Worm (Caenorhabditis elegans) whole organism, L2 larva: ENCODE results near the gene K02F3.12.

Source experiments
- C34F6.9 ChIP-seq: fragments of 150-350 bp; optimal IDR thresholded peaks from 2 replicates; lab custom pipeline; 2014; ENCODE audit warnings: missing biosample characterization, missing genetic modification characterization
- F13H6.1 ChIP-seq: sonication (generic microtip); optimal IDR thresholded peaks from 2 replicates; lab custom pipeline; 2016; ENCODE audit warnings: missing genetic modification characterization, missing compliant biosample characterization
- Y55F3AM.14 ChIP-seq: fragments of 200-800 bp; sonication (Bioruptor generic); optimal IDR thresholded peaks from 2 replicates; lab custom pipeline; 2018; ENCODE audit warnings: mild to moderate bottlenecking, missing genetic modification characterization, missing compliant biosample characterization
- ZK546.5 ChIP-seq: sonication (generic microtip); optimal IDR thresholded peaks from 2 replicates; lab custom pipeline; 2017; ENCODE audit warnings: missing biosample characterization, missing genetic modification characterization
- ama-1 ChIP-seq: fragments of 150-350 bp; optimal IDR thresholded peaks from 2 replicates; lab custom pipeline; 2018; ENCODE audit warnings: inconsistent platforms
- blmp-1 ChIP-seq: sonication (generic microtip); optimal IDR thresholded peaks from 2 replicates; lab custom pipeline; 2017; ENCODE audit warnings: missing genetic modification characterization, mild to moderate bottlenecking, missing compliant biosample characterization, antibody characterized with exemption, moderate library complexity; ENCODE audit not compliant: insufficient read depth
- crh-2 ChIP-seq: sonication (generic microtip); optimal IDR thresholded peaks from 2 replicates; lab custom pipeline; 2017; ENCODE audit warnings: missing biosample characterization, missing genetic modification characterization
- dmd-4 ChIP-seq: sonication (generic microtip); optimal IDR thresholded peaks from 2 replicates; lab custom pipeline; 2017; ENCODE audit warnings: missing biosample characterization, missing genetic modification characterization
- egl-27 ChIP-seq: sonication (generic microtip); optimal IDR thresholded peaks from 3 replicates; lab custom pipeline; 2017; ENCODE audit warnings: missing biosample characterization, missing genetic modification reagents, missing genetic modification characterization
- elt-1 ChIP-seq: fragments of 150-350 bp; optimal IDR thresholded peaks from 2 replicates; lab custom pipeline; 2014; ENCODE audit warnings: missing biosample characterization, missing genetic modification characterization
- elt-3 ChIP-seq: sonication (generic microtip); optimal IDR thresholded peaks from 2 replicates; lab custom pipeline; 2017; ENCODE audit warnings: missing biosample characterization, missing genetic modification characterization
- fos-1 ChIP-seq: fragments of 150-350 bp; optimal IDR thresholded peaks from 2 replicates; lab custom pipeline; 2014; ENCODE audit warnings: missing biosample characterization, missing genetic modification characterization
- gmeb-1 ChIP-seq: fragments of 150-350 bp; optimal IDR thresholded peaks from 2 replicates; lab custom pipeline; 2014; ENCODE audit warnings: missing biosample characterization, missing genetic modification characterization
- lin-11 ChIP-seq: fragments of 150-350 bp; sonication (generic microtip); optimal IDR thresholded peaks from 2 replicates; lab custom pipeline; 2014; ENCODE audit warnings: missing biosample characterization, missing genetic modification characterization, inconsistent platforms, mixed read lengths
- lin-13 ChIP-seq: fragments of 150-350 bp; optimal IDR thresholded peaks from 2 replicates; lab custom pipeline; 2014; ENCODE audit warnings: missing biosample characterization, missing genetic modification reagents, missing genetic modification characterization
- lin-39 ChIP-seq: fragments of 150-350 bp; optimal IDR thresholded peaks from 2 replicates; lab custom pipeline; 2014; ENCODE audit warnings: missing biosample characterization, missing genetic modification reagents, missing genetic modification characterization
- lsy-2 ChIP-seq, 2 experiments: fragments of 150-350 bp in 1 of 2; sonication (generic microtip) in 1 of 2; optimal IDR thresholded peaks; 2 replicates each; lab custom pipeline; 2014 to 2017; ENCODE audit warnings: missing biosample characterization in 2 of 2, missing genetic modification characterization in 2 of 2
- mab-5 ChIP-seq: fragments of 150-350 bp; optimal IDR thresholded peaks from 2 replicates; lab custom pipeline; 2014; ENCODE audit warnings: missing biosample characterization, missing genetic modification characterization
- mbf-1 ChIP-seq: sonication (generic microtip); optimal IDR thresholded peaks from 2 replicates; lab custom pipeline; 2017; ENCODE audit warnings: missing biosample characterization, missing genetic modification characterization
- mdl-1 ChIP-seq, 2 experiments: fragments of 150-350 bp in 1 of 2; sonication (generic microtip) in 1 of 2; optimal IDR thresholded peaks; 2 replicates each; lab custom pipeline; 2017; ENCODE audit warnings: missing biosample characterization in 2 of 2, missing genetic modification characterization in 2 of 2
- nhr-10 ChIP-seq: sonication (generic microtip); optimal IDR thresholded peaks from 2 replicates; lab custom pipeline; 2017; ENCODE audit warnings: missing biosample characterization, missing genetic modification characterization
- nhr-11 ChIP-seq: fragments of 150-350 bp; optimal IDR thresholded peaks from 2 replicates; lab custom pipeline; 2014; ENCODE audit warnings: missing biosample characterization, missing genetic modification characterization
- nhr-12 ChIP-seq: fragments of 150-350 bp; optimal IDR thresholded peaks from 2 replicates; lab custom pipeline; 2014; ENCODE audit warnings: missing biosample characterization, missing genetic modification characterization
- nhr-129 ChIP-seq: fragments of 150-350 bp; optimal IDR thresholded peaks from 2 replicates; lab custom pipeline; 2014; ENCODE audit warnings: missing biosample characterization, missing genetic modification characterization
- nhr-21 ChIP-seq: fragments of 150-350 bp; optimal IDR thresholded peaks from 2 replicates; lab custom pipeline; 2014; ENCODE audit warnings: missing biosample characterization, missing genetic modification characterization
- nhr-25 ChIP-seq: fragments of 150-350 bp; sonication (generic microtip); optimal IDR thresholded peaks from 3 replicates; lab custom pipeline; 2014; ENCODE audit warnings: missing biosample characterization, missing genetic modification characterization
- nhr-6 ChIP-seq: fragments of 150-350 bp; optimal IDR thresholded peaks from 2 replicates; lab custom pipeline; 2014; ENCODE audit warnings: missing biosample characterization, missing genetic modification characterization
- nhr-77 ChIP-seq: fragments of 150-350 bp; optimal IDR thresholded peaks from 2 replicates; lab custom pipeline; 2014; ENCODE audit warnings: missing biosample characterization, missing genetic modification characterization
- peb-1 ChIP-seq: fragments of 150-350 bp; optimal IDR thresholded peaks from 2 replicates; lab custom pipeline; 2014; ENCODE audit warnings: missing biosample characterization, missing genetic modification characterization
- sem-4 ChIP-seq: fragments of 150-350 bp; optimal IDR thresholded peaks from 2 replicates; lab custom pipeline; 2014; ENCODE audit warnings: missing biosample characterization, missing genetic modification reagents, missing genetic modification characterization
- sma-3 ChIP-seq: sonication (generic microtip); optimal IDR thresholded peaks from 2 replicates; lab custom pipeline; 2016; ENCODE audit warnings: missing genetic modification reagents, missing genetic modification characterization, missing compliant biosample characterization
- sma-9 ChIP-seq, 2 experiments: fragments of 150-350 bp in 1 of 2; sonication (generic microtip) in 1 of 2; optimal IDR thresholded peaks; 2 replicates each; lab custom pipeline; 2014 to 2016; ENCODE audit warnings: missing genetic modification characterization in 2 of 2, mild to moderate bottlenecking in 1 of 2, missing biosample characterization in 1 of 2, missing compliant biosample characterization in 1 of 2, missing genetic modification reagents in 1 of 2, moderate library complexity in 1 of 2
- snpc-4 ChIP-seq: fragments of 150-350 bp; optimal IDR thresholded peaks from 2 replicates; lab custom pipeline; 2014; ENCODE audit warnings: missing biosample characterization, missing genetic modification characterization
- unc-39 ChIP-seq: fragments of 150-350 bp; optimal IDR thresholded peaks from 2 replicates; lab custom pipeline; 2014; ENCODE audit warnings: missing biosample characterization, missing genetic modification characterization
- unc-55 ChIP-seq: fragments of 150-350 bp; sonication (generic microtip); optimal IDR thresholded peaks from 3 replicates; lab custom pipeline; 2014; ENCODE audit warnings: missing biosample characterization, missing genetic modification reagents, missing genetic modification characterization
- unc-62 ChIP-seq: fragments of 150-350 bp; optimal IDR thresholded peaks from 2 replicates; lab custom pipeline; 2014; ENCODE audit warnings: missing biosample characterization, missing genetic modification reagents, missing genetic modification characterization
- zag-1 ChIP-seq: fragments of 150-350 bp; optimal IDR thresholded peaks from 2 replicates; lab custom pipeline; 2014; ENCODE audit warnings: missing biosample characterization, missing genetic modification characterization
- ztf-1 ChIP-seq: fragments of 200-800 bp; sonication (Bioruptor generic); conservative IDR thresholded peaks from 2 replicates; pipeline ENCODE4 v1.3.6; 2022; ENCODE audit warnings: missing genetic modification characterization, missing compliant biosample characterization
- ztf-11 ChIP-seq: sonication (generic microtip); optimal IDR thresholded peaks from 2 replicates; lab custom pipeline; 2017; ENCODE audit warnings: missing biosample characterization, missing genetic modification characterization

K02F3.12 gene

ce11 chrIII:835713-836278 lies 20.6 kb upstream of the K02F3.12 start (continued):
- TF ChIP-seq blmp-1 (tag; lab: Kevin White, UChicago), result peak; percentile 10
- no peak for TF ChIP-seq lin-11 (tag; lab: Kevin White, UChicago)
- peak; percentile 59 for TF ChIP-seq mab-5 (tag; lab: Kevin White, UChicago)
- no peak for TF ChIP-seq unc-62
- TF ChIP-seq, all 48 proteins: peak for 25

- TF ChIP-seq crh-2 (tag; lab: Kevin White, UChicago), result no peak
- no peak for TF ChIP-seq nhr-6 (tag; lab: Kevin White, UChicago)
- no peak for TF ChIP-seq elt-1 (tag; lab: Kevin White, UChicago)
- TF ChIP-seq lin-11 (tag; lab: Kevin White, UChicago), result no peak
- no peak for TF ChIP-seq peb-1 (tag; lab: Kevin White, UChicago)
- TF ChIP-seq zag-1 (tag; lab: Kevin White, UChicago), result no peak
- no peak for TF ChIP-seq mab-5 (tag; lab: Kevin White, UChicago)
- no peak for TF ChIP-seq dmd-4 (tag; lab: Kevin White, UChicago)
- TF ChIP-seq lin-13 (GFP tag; lab: Kevin White, UChicago), result no peak
- TF ChIP-seq elt-3 (tag; lab: Kevin White, UChicago), result no peak
- TF ChIP-seq lin-39 (tag; lab: Kevin White, UChicago), result no peak
- no peak for TF ChIP-seq sma-9 (GFP tag; optimal IDR thresholded peaks at IDR 0.05; lab: Kevin White, UChicago)
- TF ChIP-seq sma-9 (tag; optimal IDR thresholded peaks at IDR 0.05; lab: Kevin White, UChicago), result no peak
- TF ChIP-seq ztf-11 (tag; lab: Kevin White, UChicago), result no peak
Observed at ce11 chrIII:839491-839890, 16.9 kb upstream of the K02F3.12 start, which contains the start of gene dos-3. Gene dos-3, minus strand, starts transcription at chrIII:839591.

ce11 chrIII:841177-841576 lies 15.2 kb upstream of the K02F3.12 start, which contains the start of gene K02F3.9:
Gene K02F3.9, minus strand, starts transcription at chrIII:841366.
- TF ChIP-seq ztf-1 (GFP tag; lab: Robert Waterston, UW) (no peak), nhr-12 (tag; lab: Kevin White, UChicago) (no peak), unc-62 (no peak), elt-1 (tag; lab: Kevin White, UChicago) (no peak), unc-39 (tag; lab: Kevin White, UChicago) (no peak), F13H6.1 (tag; lab: Kevin White, UChicago) (no peak), mbf-1 (tag; lab: Kevin White, UChicago) (no peak), ama-1 (lab: Kevin White, UChicago) (no peak), nhr-10 (no peak), gmeb-1 (tag; lab: Kevin White, UChicago) (no peak), sem-4 (tag; lab: Kevin White, UChicago) (no peak), C34F6.9 (tag; lab: Kevin White, UChicago) (no peak), sma-3 (GFP tag; lab: Kevin White, UChicago) (no peak), ztf-11 (tag; lab: Kevin White, UChicago) (no peak), nhr-77 (no peak), lin-11 (tag; lab: Kevin White, UChicago) (no peak), crh-2 (tag; lab: Kevin White, UChicago) (no peak), nhr-21 (tag; lab: Kevin White, UChicago) (no peak), lin-13 (GFP tag; lab: Kevin White, UChicago) (no peak)

DNA sequence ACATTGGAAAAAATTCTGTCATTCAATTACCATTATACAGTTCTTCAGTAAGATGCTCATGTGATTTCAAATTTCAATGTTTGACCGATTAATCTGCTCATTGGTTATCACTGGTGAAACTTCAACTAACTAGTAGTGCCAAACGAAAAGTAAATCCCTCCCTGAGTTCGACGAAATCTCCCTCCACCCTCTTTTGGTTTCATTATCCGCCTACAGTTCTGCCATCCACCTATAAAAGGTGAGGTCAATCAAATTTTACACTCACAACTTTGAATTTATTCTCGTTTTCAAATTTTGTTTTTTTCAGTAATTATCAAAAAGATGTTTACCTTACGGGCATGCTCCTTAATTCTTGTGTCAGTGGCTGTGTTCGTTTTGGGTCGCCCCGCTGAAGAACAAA lies 13.7 kb upstream of the K02F3.12 start, which contains the start of gene far-8:
TSS of gene far-8 (plus strand) at position 301 of the 400 bp plus-strand sequence.
- TF ChIP-seq egl-27 (tag; lab: Kevin White, UChicago), result no peak
- TF ChIP-seq snpc-4, result no peak
- no peak for TF ChIP-seq F13H6.1 (tag; lab: Kevin White, UChicago)
- TF ChIP-seq nhr-77, result no peak
- no peak for TF ChIP-seq nhr-11 (tag; lab: Kevin White, UChicago)
- TF ChIP-seq mbf-1 (tag; lab: Kevin White, UChicago), result no peak
- no peak for TF ChIP-seq unc-39 (tag; lab: Kevin White, UChicago)
- TF ChIP-seq nhr-6 (tag; lab: Kevin White, UChicago), result no peak
- no peak for TF ChIP-seq ZK546.5 (tag; lab: Kevin White, UChicago)
- no peak for TF ChIP-seq fos-1 (tag; lab: Kevin White, UChicago)

- no peak for TF ChIP-seq unc-62
- TF ChIP-seq nhr-77, result no peak
- no peak for TF ChIP-seq lin-13 (GFP tag; lab: Kevin White, UChicago)
- no peak for TF ChIP-seq unc-55
- TF ChIP-seq peb-1 (tag; lab: Kevin White, UChicago), result no peak
- peak; percentile 19 for TF ChIP-seq C34F6.9 (tag; lab: Kevin White, UChicago)
- no peak for TF ChIP-seq egl-27 (tag; lab: Kevin White, UChicago)
- TF ChIP-seq sma-9 (GFP tag; optimal IDR thresholded peaks at IDR 0.05; lab: Kevin White, UChicago), result peak; percentile 65
- TF ChIP-seq sma-9 (tag; optimal IDR thresholded peaks at IDR 0.05; lab: Kevin White, UChicago), result no peak
- peak; percentile 3 for TF ChIP-seq lin-11 (tag; lab: Kevin White, UChicago)
- no peak for TF ChIP-seq nhr-10
- TF ChIP-seq Y55F3AM.14, result no peak
- TF ChIP-seq fos-1 (tag; lab: Kevin White, UChicago), result peak; percentile 68
- no peak for TF ChIP-seq elt-1 (tag; lab: Kevin White, UChicago)
- TF ChIP-seq F13H6.1 (tag; lab: Kevin White, UChicago), result no peak
- peak; percentile 51 for TF ChIP-seq nhr-129 (tag; lab: Kevin White, UChicago)
- peak in 1 of 2 experiments; percentile 18 for TF ChIP-seq lsy-2 (tag; optimal IDR thresholded peaks at IDR 0.05; lab: Kevin White, UChicago)
- TF ChIP-seq lin-39 (tag; lab: Kevin White, UChicago), result no peak
- no peak for TF ChIP-seq mdl-1 (tag; optimal IDR thresholded peaks at IDR 0.05; lab: Kevin White, UChicago)
- no peak for TF ChIP-seq crh-2 (tag; lab: Kevin White, UChicago)
- peak; percentile 35 for TF ChIP-seq nhr-25 (tag; lab: Kevin White, UChicago)
- TF ChIP-seq ztf-11 (tag; lab: Kevin White, UChicago), result no peak
- peak; percentile 71 for TF ChIP-seq nhr-21 (tag; lab: Kevin White, UChicago)
- no peak for TF ChIP-seq gmeb-1 (tag; lab: Kevin White, UChicago)
Observed at ce11 chrIII:843999-844398, 12.4 kb upstream of the K02F3.12 start.
